Fruit fly (Drosophila melanogaster) whole organism, prepupa: Measurements from ENCODE around the gene P5CDh2.

Source experiments
- CG10669 ChIP-seq: fragments of 200-800 bp; sonication (Bioruptor generic); optimal IDR thresholded peaks from 3 replicates; lab custom pipeline; 2018; ENCODE audit warnings: missing biosample characterization, mild to moderate bottlenecking, missing genetic modification characterization, moderate library complexity
- CG6276 ChIP-seq: fragments of 200-800 bp; sonication (Bioruptor generic); optimal IDR thresholded peaks from 2 replicates; lab custom pipeline; 2017; ENCODE audit warnings: missing biosample characterization, mild to moderate bottlenecking, missing genetic modification characterization
- Eip75B ChIP-seq: fragments of 200-800 bp; sonication (Bioruptor generic); optimal IDR thresholded peaks from 3 replicates; lab custom pipeline; 2016; ENCODE audit warnings: missing biosample characterization, missing genetic modification characterization
- Ets96B ChIP-seq: fragments of 200-800 bp; optimal IDR thresholded peaks from 2 replicates; lab custom pipeline; 2019; ENCODE audit warnings: missing biosample characterization, mild to moderate bottlenecking, missing genetic modification characterization, moderate library complexity
- Lpt ChIP-seq: fragments of 200-800 bp; sonication (Bioruptor generic); optimal IDR thresholded peaks from 3 replicates; lab custom pipeline; 2016; ENCODE audit warnings: missing biosample characterization, missing genetic modification characterization
- acj6 ChIP-seq: fragments of 200-800 bp; sonication (Bioruptor generic); optimal IDR thresholded peaks from 3 replicates; lab custom pipeline; 2016; ENCODE audit warnings: missing biosample characterization, missing genetic modification characterization
- dac ChIP-seq: fragments of 200-800 bp; sonication (Bioruptor generic); optimal IDR thresholded peaks from 2 replicates; lab custom pipeline; 2017; ENCODE audit warnings: missing biosample characterization, mild to moderate bottlenecking, missing genetic modification characterization
- dsx ChIP-seq: fragments of 200-800 bp; optimal IDR thresholded peaks from 3 replicates; lab custom pipeline; 2019; ENCODE audit warnings: missing biosample characterization, mild to moderate bottlenecking, missing genetic modification characterization, moderate library complexity; ENCODE audit not compliant: poor library complexity, severe bottlenecking
- fkh ChIP-seq: fragments of 200-800 bp; sonication (Bioruptor generic); optimal IDR thresholded peaks from 3 replicates; lab custom pipeline; 2017; ENCODE audit warnings: missing biosample characterization, mild to moderate bottlenecking, missing genetic modification characterization, moderate library complexity
- svp ChIP-seq: fragments of 200-800 bp; sonication (Bioruptor generic); peaks from one replicate; lab custom pipeline; 2016; ENCODE audit warnings: missing biosample characterization, missing genetic modification characterization

DNA sequence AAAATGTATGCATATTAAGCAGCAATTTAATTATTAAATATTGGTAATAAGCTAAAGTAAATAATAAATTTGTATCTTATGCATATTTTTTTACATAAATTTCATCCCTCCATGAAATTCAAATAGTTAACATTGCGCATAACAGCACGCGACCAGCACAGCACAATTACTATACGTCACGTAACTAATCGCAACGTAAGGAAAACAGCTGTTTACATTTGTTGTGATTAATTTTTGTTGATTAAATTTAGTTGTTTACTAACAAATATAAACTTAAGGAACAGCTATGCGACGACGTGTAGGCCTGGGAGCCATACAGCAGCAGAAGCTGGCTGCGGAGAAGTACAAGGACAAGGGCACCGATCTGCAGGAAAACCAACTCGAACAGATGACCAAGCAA lies 12.7 kb upstream of the P5CDh2 start, which contains the start of gene lsn:
- TF ChIP-seq fkh (peak; percentile 64), Ets96B (tag; lab: Kevin White, UChicago) (no peak), CG10669 (GFP tag; lab: Kevin White, UChicago) (no peak), acj6 (no peak), CG6276 (no peak), Eip75B (GFP tag; lab: Kevin White, UChicago) (no peak), svp (GFP tag; lab: Kevin White, UChicago) (no peak), Lpt (GFP tag; lab: Kevin White, UChicago) (no peak), dsx (no peak), dac (GFP tag; lab: Kevin White, UChicago) (no peak)
